Worm (Caenorhabditis elegans) whole organism, L4/young adult: ENCODE measurements around the gene T16G12.9.

Experiments used
- W03F9.2 ChIP-seq: fragments of 150-350 bp; optimal IDR thresholded peaks from 2 replicates; lab custom pipeline; 2014; ENCODE audit warnings: missing biosample characterization, missing genetic modification characterization
- dao-5 ChIP-seq: sonication (generic microtip); optimal IDR thresholded peaks from 2 replicates; lab custom pipeline; 2016; ENCODE audit warnings: missing genotype, missing genetic modification characterization, moderate library complexity, missing compliant biosample characterization
- him-1 ChIP-seq: sonication (generic microtip); optimal IDR thresholded peaks from 2 replicates; lab custom pipeline; 2016; ENCODE audit warnings: missing genotype, missing genetic modification reagents, missing genetic modification characterization, missing compliant biosample characterization

Gene T16G12.9

ce11 chrIII:10078151-10078550, at the start of gene T16G12.9:
Gene T16G12.9 (minus strand): TSS chrIII:10078251.
- no peak for TF ChIP-seq dao-5 (tag; lab: Kevin White, UChicago)

DNA sequence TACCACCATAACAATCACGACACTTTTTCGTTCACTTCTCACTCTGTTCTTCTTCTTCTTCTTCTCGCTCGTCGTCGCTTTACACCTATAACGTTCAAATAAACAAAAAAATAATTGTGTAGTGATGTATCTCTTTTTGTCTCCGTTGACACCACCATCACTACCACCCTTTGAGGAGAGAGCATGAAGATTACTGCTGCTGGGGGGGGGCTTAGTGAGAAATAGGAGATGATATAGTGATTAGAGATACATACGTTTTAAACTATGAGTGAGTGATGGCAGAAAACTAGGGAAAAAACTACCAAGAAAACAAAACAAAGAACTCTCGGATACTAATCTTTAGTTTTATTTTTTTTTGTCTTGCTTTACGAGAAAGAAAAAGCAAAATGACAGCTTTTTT, 48.3 kb upstream of the T16G12.9 start:
- TF ChIP-seq W03F9.2 (tag; lab: Kevin White, UChicago) (no peak), him-1 (no peak), dao-5 (tag; lab: Kevin White, UChicago) (no peak)

DNA sequence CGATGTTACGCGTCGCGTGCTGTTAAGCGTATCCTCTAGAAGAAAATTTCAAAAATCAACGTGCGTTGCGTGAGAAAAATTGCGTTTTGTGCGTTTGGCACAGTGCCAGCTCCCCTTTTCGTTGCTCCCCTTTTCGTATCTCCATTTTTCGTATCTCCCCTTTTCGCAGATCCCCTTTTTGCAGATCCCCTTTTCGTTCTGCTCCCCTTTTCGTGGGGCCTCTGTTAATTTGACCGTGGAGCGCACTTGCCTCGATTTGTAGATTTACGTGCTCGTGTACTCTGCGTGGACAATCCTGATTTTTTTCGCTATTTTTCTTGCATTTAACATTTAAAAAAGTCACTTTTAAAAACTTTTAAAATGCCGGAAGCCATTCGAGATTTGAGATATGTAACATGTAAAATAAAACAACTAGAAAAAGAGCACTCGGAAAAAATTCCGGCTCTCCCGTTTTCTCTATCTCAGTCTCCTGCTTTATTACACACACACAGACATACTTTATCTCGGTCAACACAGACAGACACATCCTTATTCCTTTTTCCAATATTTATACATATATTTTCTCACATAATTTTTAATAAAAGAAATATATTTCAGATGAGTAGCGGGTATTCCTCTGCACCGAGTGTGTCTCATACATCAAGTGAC, 45.7 kb upstream of the T16G12.9 start, which contains the start of gene ttll-4:
ttll-4 (plus strand) TSS at position 598 of the 648 bp plus-strand sequence.
- TF ChIP-seq dao-5 (tag; lab: Kevin White, UChicago): no peak
- peak; percentile 38 for TF ChIP-seq him-1
- TF ChIP-seq W03F9.2 (tag; lab: Kevin White, UChicago): no peak

- TF ChIP-seq dao-5 (tag; lab: Kevin White, UChicago): no peak
- TF ChIP-seq W03F9.2 (tag; lab: Kevin White, UChicago): peak; percentile 24
Observed at ce11 chrIII:10120076-10120831, 42.2 kb upstream of the T16G12.9 start, which contains the start of the genes gtf-2H3 and ham-3. Gene gtf-2H3 (minus strand): TSS chrIII:10120148. Gene ham-3 (plus strand): TSS chrIII:10120781.

DNA sequence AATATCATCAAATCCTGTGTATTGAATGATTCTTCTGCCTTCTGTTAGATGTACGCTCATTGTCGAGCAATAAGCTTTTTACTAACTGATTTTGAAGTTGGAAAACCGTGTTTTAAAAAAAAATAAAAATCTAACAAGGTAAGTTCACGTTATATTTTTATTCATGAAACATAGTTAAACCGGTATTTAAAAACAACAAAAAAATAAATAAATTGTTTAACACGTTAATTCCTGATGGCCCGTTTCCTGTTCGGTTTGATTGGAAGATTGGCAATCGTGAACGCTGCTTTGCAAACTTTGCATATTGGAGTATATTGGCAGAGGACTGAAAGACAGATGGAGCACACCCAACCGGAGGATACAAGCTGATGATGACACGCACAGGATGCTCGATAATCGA, 40.8 kb upstream of the T16G12.9 start, which contains the start of gene ZK1128.3:
ZK1128.3 (minus strand) TSS at position 101 of the 400 bp plus-strand sequence.
- TF ChIP-seq him-1: no peak
- no peak for TF ChIP-seq dao-5 (tag; lab: Kevin White, UChicago)
- no peak for TF ChIP-seq W03F9.2 (tag; lab: Kevin White, UChicago)

DNA sequence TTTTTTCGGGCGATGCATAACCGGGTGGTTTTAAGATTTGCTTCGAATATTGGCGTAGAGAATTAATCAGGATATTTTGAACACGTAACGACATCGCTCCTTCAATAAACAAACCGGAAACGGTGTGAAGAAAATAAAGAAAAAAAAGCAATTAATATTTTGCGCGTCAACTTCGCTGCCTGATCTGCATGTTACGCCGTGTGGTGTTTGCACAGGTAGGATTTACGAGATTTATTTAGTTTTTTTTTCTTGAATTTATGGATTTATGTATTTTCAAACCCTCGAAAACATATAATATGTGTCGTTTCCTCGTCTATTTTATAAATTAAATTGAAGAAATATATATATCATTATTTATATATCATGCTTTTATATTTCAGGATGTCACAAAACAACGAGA, 36.6 kb upstream of the T16G12.9 start, which contains the start of the genes ZK1128.1 and mett-10:
ZK1128.1 (minus strand) TSS at position 99 of the 400 bp plus-strand sequence.
mett-10 (plus strand) TSS at position 375 of the 400 bp plus-strand sequence.
- TF ChIP-seq dao-5 (tag; lab: Kevin White, UChicago) (no peak), him-1 (no peak), W03F9.2 (tag; lab: Kevin White, UChicago) (no peak)

- no peak for TF ChIP-seq dao-5 (tag; lab: Kevin White, UChicago)
Observed at ce11 chrIII:10112958-10113357, 34.9 kb upstream of the T16G12.9 start, which contains the start of gene vps-29. Gene vps-29 (minus strand): TSS chrIII:10113058.

DNA sequence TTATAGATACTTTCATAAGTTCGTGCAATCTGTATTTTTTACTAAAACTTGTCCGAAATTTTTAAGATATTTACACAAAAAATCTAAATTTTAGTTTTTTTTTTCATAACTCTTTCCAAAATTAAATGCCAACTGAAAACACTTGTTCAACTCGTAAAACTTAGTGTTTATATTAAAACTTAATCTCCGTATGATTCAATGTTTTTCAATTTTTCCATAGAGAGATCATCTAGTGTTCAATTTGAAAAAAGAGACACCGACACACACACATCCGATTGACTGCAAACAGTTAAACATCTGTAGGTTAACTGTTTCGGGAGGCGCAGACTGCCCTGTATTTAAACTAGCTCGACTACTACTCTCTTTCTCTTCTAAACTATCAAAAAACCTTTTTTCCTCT, 30.9 kb upstream of the T16G12.9 start, which contains the start of gene T16H12.9:
T16H12.9 (plus strand) TSS at position 301 of the 400 bp plus-strand sequence.
- TF ChIP-seq dao-5 (tag; lab: Kevin White, UChicago) (no peak), W03F9.2 (tag; lab: Kevin White, UChicago) (no peak), him-1 (no peak)

DNA sequence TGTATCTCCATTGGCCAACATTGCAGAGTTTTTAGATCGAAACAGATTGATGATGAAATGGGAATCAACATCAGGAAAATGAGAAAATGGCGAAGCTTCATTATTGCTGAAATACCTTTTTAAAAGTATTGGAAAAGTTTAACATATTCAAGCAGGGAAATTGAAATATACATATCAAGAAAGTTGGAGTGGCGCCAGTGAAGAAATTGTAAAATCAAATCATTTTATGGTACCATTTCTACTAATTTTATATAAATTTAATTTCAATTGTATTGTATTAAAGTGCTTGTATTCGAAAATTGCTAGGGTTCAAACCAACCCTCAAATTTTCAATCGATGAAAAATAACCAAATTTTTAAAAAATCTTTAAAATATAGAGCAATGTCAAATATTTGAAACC, 28.3 kb upstream of the T16G12.9 start, which contains the start of gene srt-55:
srt-55 (minus strand) TSS at position 101 of the 400 bp plus-strand sequence.
- TF ChIP-seq him-1 (no peak), dao-5 (tag; lab: Kevin White, UChicago) (no peak)

ce11 chrIII:10101352-10101751, 23.3 kb upstream of the T16G12.9 start, which contains the start of gene kel-10:
Gene kel-10 (minus strand): TSS chrIII:10101452.
- TF ChIP-seq him-1 (no peak), dao-5 (tag; lab: Kevin White, UChicago) (no peak), W03F9.2 (tag; lab: Kevin White, UChicago) (no peak)

DNA sequence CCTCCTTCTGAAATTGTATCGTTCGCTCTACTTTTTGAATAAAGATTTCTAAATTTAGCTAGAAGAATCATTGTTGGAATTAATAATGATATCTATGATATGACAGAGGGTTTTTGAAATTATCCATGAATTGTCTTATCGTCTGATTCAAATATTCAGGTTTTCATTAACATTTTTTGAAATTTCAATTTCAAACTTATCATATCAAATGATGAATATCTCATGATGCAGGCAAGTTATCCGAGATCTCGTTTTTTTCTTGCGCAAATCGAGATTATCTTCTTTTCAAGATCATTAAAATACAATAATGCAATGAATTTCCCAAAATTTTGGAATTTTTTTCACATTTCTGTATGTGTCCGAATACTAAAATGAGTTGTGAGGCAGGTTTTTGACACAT, 19.9 kb upstream of the T16G12.9 start, which contains the start of gene spop-1:
spop-1 (minus strand) TSS at position 101 of the 400 bp plus-strand sequence.
- no peak for TF ChIP-seq him-1

ce11 chrIII:10096525-10096972, 18.5 kb upstream of the T16G12.9 start:
- TF ChIP-seq him-1 (peak; percentile 39), dao-5 (tag; lab: Kevin White, UChicago) (no peak), W03F9.2 (tag; lab: Kevin White, UChicago) (peak; percentile 66)

- TF ChIP-seq him-1 (no peak), dao-5 (tag; lab: Kevin White, UChicago) (no peak), W03F9.2 (tag; lab: Kevin White, UChicago) (no peak)
Observed at ce11 chrIII:10095377-10095776, 17.3 kb upstream of the T16G12.9 start.

DNA sequence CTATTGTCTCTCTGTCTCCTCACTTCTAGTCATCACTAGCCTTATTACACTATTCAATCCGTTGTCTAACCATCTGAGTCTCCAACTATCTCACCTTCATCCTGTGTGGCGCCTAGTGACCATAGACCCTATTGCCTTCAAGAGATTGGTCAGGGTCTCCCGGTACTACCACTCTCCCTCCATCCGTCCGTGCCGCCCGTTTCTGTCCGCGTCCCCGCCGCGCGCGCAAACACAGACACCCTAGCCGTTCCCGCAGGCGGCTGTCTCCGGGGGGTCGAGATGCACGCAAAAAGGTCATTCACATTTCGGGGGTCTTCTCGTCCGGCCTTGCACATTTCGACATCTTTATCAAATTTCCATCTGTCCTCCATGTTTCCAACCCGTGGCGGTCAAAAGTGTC, 16.5 kb upstream of the T16G12.9 start:
- TF ChIP-seq W03F9.2 (tag; lab: Kevin White, UChicago): no peak
- TF ChIP-seq dao-5 (tag; lab: Kevin White, UChicago): no peak
- no peak for TF ChIP-seq him-1
